Worm (Caenorhabditis elegans): Measurements from ENCODE around the gene twk-36.

- TF ChIP-seq efl-3 (GFP tag; optimal IDR thresholded peaks at IDR 0.05) = no peak
- TF ChIP-seq nhr-12 (tag; optimal IDR thresholded peaks at IDR 0.05) = no peak
- TF ChIP-seq snpc-4 (tag; optimal IDR thresholded peaks at IDR 0.05) = no peak
- no peak for TF ChIP-seq nhr-19 (GFP tag; conservative IDR thresholded peaks at IDR 0.05)
- TF ChIP-seq nhr-237 (tag; optimal IDR thresholded peaks at IDR 0.05) = no peak
- TF ChIP-seq ama-1 (optimal IDR thresholded peaks at IDR 0.05) = no peak
- no peak for TF ChIP-seq aly-2 (tag; optimal IDR thresholded peaks at IDR 0.05)
- TF ChIP-seq blmp-1 (tag; optimal IDR thresholded peaks at IDR 0.05) = no peak
These were observed 3.1 kb downstream of the twk-36 start for ce11 chrV:17743802-17744201.
